Worm (Caenorhabditis elegans) whole organism, L4/young adult: ENCODE data around the gene fbxb-17.

ENCODE experiments used
- W03F9.2 ChIP-seq: fragments of 150-350 bp; optimal IDR thresholded peaks from 2 replicates; lab custom pipeline; 2014; ENCODE audit warnings: missing biosample characterization, missing genetic modification characterization
- him-1 ChIP-seq: sonication (generic microtip); optimal IDR thresholded peaks from 2 replicates; lab custom pipeline; 2016; ENCODE audit warnings: missing genotype, missing genetic modification reagents, missing genetic modification characterization, missing compliant biosample characterization

DNA sequence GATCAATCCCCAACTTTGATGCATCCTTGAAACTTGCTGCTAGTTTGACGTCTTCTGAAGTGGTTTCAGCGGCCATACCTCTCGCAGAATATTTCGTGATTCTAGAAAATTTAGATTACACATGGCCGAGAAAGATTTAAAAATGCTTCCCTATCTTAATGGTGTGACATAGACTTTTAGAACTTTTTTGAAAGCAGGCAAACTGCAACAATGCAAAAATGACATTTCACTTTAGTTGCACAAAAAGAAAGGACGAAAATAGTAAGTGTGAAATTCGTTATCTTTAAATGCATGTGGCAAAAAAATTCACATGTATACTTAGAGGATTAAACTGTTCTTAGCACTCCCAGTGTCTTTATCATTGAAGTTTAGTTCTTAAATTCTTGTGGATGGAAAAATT, 19.0 kb upstream of the fbxb-17 start, which contains the start of gene ZC204.12:
- TF ChIP-seq him-1 (tag; lab: Kevin White, UChicago): no peak
- TF ChIP-seq W03F9.2 (tag; lab: Kevin White, UChicago): no peak
